Worm (Caenorhabditis elegans) whole organism, L4 larva: Measurements from ENCODE around the gene plx-2.

Experiments
- F10B5.3 ChIP-seq: sonication (generic microtip); optimal IDR thresholded peaks from 2 replicates; lab custom pipeline; 2016; ENCODE audit warnings: mild to moderate bottlenecking, missing genetic modification characterization, missing compliant biosample characterization
- F26F4.8 ChIP-seq: fragments of 200-800 bp; sonication (Bioruptor generic); conservative IDR thresholded peaks from 2 replicates; pipeline ENCODE4 v1.3.6; 2022; ENCODE audit warnings: missing genetic modification characterization, missing compliant biosample characterization
- F37D6.2 ChIP-seq: sonication (generic microtip); optimal IDR thresholded peaks from 2 replicates; lab custom pipeline; 2016; ENCODE audit warnings: mild to moderate bottlenecking, missing genetic modification characterization, missing compliant biosample characterization
- R02D3.7 ChIP-seq: fragments of 150-350 bp; sonication (generic microtip); optimal IDR thresholded peaks from 3 replicates; lab custom pipeline; 2014; ENCODE audit warnings: missing biosample characterization, missing genetic modification characterization
- Y5F2A.4 ChIP-seq: fragments of 200-800 bp; sonication (Bioruptor generic); optimal IDR thresholded peaks from 2 replicates; lab custom pipeline; 2018; ENCODE audit warnings: mild to moderate bottlenecking, missing genetic modification characterization, missing compliant biosample characterization
- Y75B8A.6 ChIP-seq: fragments of 200-800 bp; sonication (Bioruptor generic); IDR thresholded peaks from 2 replicates; pipeline ENCODE4 v1.3.6; 2022; ENCODE audit warnings: missing genetic modification reagents, missing genetic modification characterization, missing compliant biosample characterization
- ZK337.2 ChIP-seq: fragments of 200-800 bp; sonication (Bioruptor generic); IDR thresholded peaks from 2 replicates; pipeline ENCODE4 v1.3.6; 2022; ENCODE audit warnings: missing genetic modification reagents, missing genetic modification characterization, missing compliant biosample characterization
- ZK546.5 ChIP-seq, 2 experiments: sonication (generic microtip); optimal IDR thresholded peaks; 2 replicates each; lab custom pipeline; 2017; ENCODE audit warnings: missing biosample characterization in 2 of 2, missing genetic modification characterization in 2 of 2
- aha-1 ChIP-seq: fragments of 150-350 bp; peaks from one replicate; lab custom pipeline; 2014; ENCODE audit warnings: missing biosample characterization, missing genetic modification characterization
- arid-1 ChIP-seq: fragments of 200-800 bp; sonication (Bioruptor generic); conservative IDR thresholded peaks from 2 replicates; pipeline ENCODE4 v1.3.6; 2022; ENCODE audit warnings: missing genetic modification reagents, missing genetic modification characterization, missing compliant biosample characterization
- attf-4 ChIP-seq: sonication (generic microtip); optimal IDR thresholded peaks from 3 replicates; lab custom pipeline; 2017; ENCODE audit warnings: missing biosample characterization, missing genetic modification characterization
- ceh-28 ChIP-seq: fragments of 150-350 bp; optimal IDR thresholded peaks from 2 replicates; lab custom pipeline; 2014; ENCODE audit warnings: missing biosample characterization, missing genetic modification reagents, missing genetic modification characterization
- ceh-32 ChIP-seq: sonication (generic microtip); optimal IDR thresholded peaks from 2 replicates; lab custom pipeline; 2016; ENCODE audit warnings: mild to moderate bottlenecking, missing genetic modification characterization, missing compliant biosample characterization; ENCODE audit not compliant: poor library complexity
- ceh-62 ChIP-seq: sonication (generic microtip); optimal IDR thresholded peaks from 2 replicates; lab custom pipeline; 2017; ENCODE audit warnings: missing biosample characterization, missing genetic modification characterization
- daf-16 ChIP-seq, 3 experiments: sonication (generic microtip); optimal IDR thresholded peaks; 2 replicates each; lab custom pipeline; 2016 to 2017; ENCODE audit warnings: missing genetic modification characterization in 3 of 3, missing genetic modification reagents in 3 of 3, mild to moderate bottlenecking in 2 of 3, missing compliant biosample characterization in 2 of 3, missing biosample characterization in 1 of 3, moderate library complexity in 1 of 3
- daf-8 ChIP-seq: fragments of 200-800 bp; sonication (Bioruptor generic); IDR thresholded peaks from 2 replicates; pipeline ENCODE4 v1.3.6; 2022; ENCODE audit warnings: missing genetic modification characterization, missing compliant biosample characterization
- dmd-6 ChIP-seq: fragments of 200-800 bp; sonication (Bioruptor generic); IDR thresholded peaks from 2 replicates; pipeline ENCODE4 v1.3.6; 2022; ENCODE audit warnings: missing genetic modification reagents, missing genetic modification characterization, missing compliant biosample characterization
- dmd-8 ChIP-seq: fragments of 200-800 bp; sonication (Bioruptor generic); IDR thresholded peaks from 2 replicates; pipeline ENCODE4 v1.3.6; 2022; ENCODE audit warnings: missing genetic modification characterization, missing compliant biosample characterization
- dpl-1 ChIP-seq: fragments of 150-350 bp; optimal IDR thresholded peaks from 2 replicates; lab custom pipeline; 2014; ENCODE audit warnings: missing biosample characterization, missing genetic modification reagents, missing genetic modification characterization
- duxl-1 ChIP-seq: sonication (generic microtip); optimal IDR thresholded peaks from 2 replicates; lab custom pipeline; 2016; ENCODE audit warnings: mild to moderate bottlenecking, missing genetic modification characterization, moderate library complexity, missing compliant biosample characterization; ENCODE audit not compliant: poor library complexity
- egl-43 ChIP-seq: fragments of 200-800 bp; sonication (Bioruptor generic); IDR thresholded peaks from 2 replicates; pipeline ENCODE4 v1.3.6; 2022; ENCODE audit warnings: missing genetic modification reagents, missing genetic modification characterization, missing compliant biosample characterization
- fos-1 ChIP-seq: fragments of 150-350 bp; optimal IDR thresholded peaks from 2 replicates; lab custom pipeline; 2014; ENCODE audit warnings: missing biosample characterization, missing genetic modification characterization
- hif-1 ChIP-seq, 2 experiments: sonication (generic microtip); optimal IDR thresholded peaks; 2 replicates each; lab custom pipeline; 2016 to 2017; ENCODE audit warnings: missing compliant biosample characterization in 2 of 2, missing genetic modification characterization in 2 of 2, missing genetic modification reagents in 2 of 2, missing genotype in 2 of 2, mild to moderate bottlenecking in 1 of 2
- hlh-30 ChIP-seq: sonication (generic microtip); optimal IDR thresholded peaks from 2 replicates; lab custom pipeline; 2017; ENCODE audit warnings: antibody characterized with exemption, mild to moderate bottlenecking, missing genetic modification characterization, missing compliant biosample characterization; ENCODE audit not compliant: insufficient read depth
- jun-1 ChIP-seq: fragments of 150-350 bp; optimal IDR thresholded peaks from 2 replicates; lab custom pipeline; 2014; ENCODE audit warnings: missing biosample characterization, missing genetic modification reagents, missing genetic modification characterization
- lim-7 ChIP-seq: fragments of 200-800 bp; sonication (Bioruptor generic); IDR thresholded peaks from 2 replicates; pipeline ENCODE4 v1.3.6; 2022; ENCODE audit warnings: missing genetic modification characterization, missing compliant biosample characterization
- lin-1 ChIP-seq: fragments of 200-800 bp; sonication (Bioruptor generic); IDR thresholded peaks from 2 replicates; pipeline ENCODE4 v1.3.6; 2022; ENCODE audit warnings: missing genetic modification reagents, missing genetic modification characterization, missing compliant biosample characterization
- lin-15B ChIP-seq: fragments of 150-350 bp; sonication (generic microtip); optimal IDR thresholded peaks from 3 replicates; lab custom pipeline; 2014; ENCODE audit warnings: missing biosample characterization, missing genetic modification characterization
- lir-3 ChIP-seq: sonication (generic microtip); optimal IDR thresholded peaks from 2 replicates; lab custom pipeline; 2016; ENCODE audit warnings: mild to moderate bottlenecking, missing genetic modification characterization, missing compliant biosample characterization
- lsy-2 ChIP-seq, 2 experiments: fragments of 150-350 bp in 1 of 2; sonication (generic microtip) in 1 of 2; optimal IDR thresholded peaks; 2 replicates each; lab custom pipeline; 2014 to 2017; ENCODE audit warnings: missing biosample characterization in 2 of 2, missing genetic modification characterization in 2 of 2
- madf-5 ChIP-seq, 2 experiments: fragments of 200-800 bp; sonication (Bioruptor generic); IDR thresholded peaks; 2 replicates each; pipeline ENCODE4 v1.3.6; 2022; ENCODE audit warnings: missing compliant biosample characterization in 2 of 2, missing genetic modification characterization in 2 of 2
- mdl-1 ChIP-seq, 2 experiments: fragments of 150-350 bp in 1 of 2; sonication (generic microtip) in 1 of 2; optimal IDR thresholded peaks; 2 replicates each; lab custom pipeline; 2014 to 2017; ENCODE audit warnings: missing biosample characterization in 2 of 2, missing genetic modification characterization in 2 of 2
- mxl-2 ChIP-seq: fragments of 200-800 bp; sonication (Bioruptor generic); conservative IDR thresholded peaks from 2 replicates; pipeline ENCODE4 v1.3.6; 2022; ENCODE audit warnings: missing genetic modification reagents, missing genetic modification characterization, missing compliant biosample characterization
- nhr-10 ChIP-seq: fragments of 150-350 bp; optimal IDR thresholded peaks from 2 replicates; lab custom pipeline; 2014; ENCODE audit warnings: missing biosample characterization, missing genetic modification characterization
- nhr-111 ChIP-seq: fragments of 200-800 bp; sonication (Bioruptor generic); optimal IDR thresholded peaks from 2 replicates; lab custom pipeline; 2018; ENCODE audit warnings: mild to moderate bottlenecking, missing genetic modification characterization, missing compliant biosample characterization
- nhr-41 ChIP-seq: fragments of 200-800 bp; sonication (Bioruptor generic); IDR thresholded peaks from 2 replicates; pipeline ENCODE4 v1.3.6; 2022; ENCODE audit warnings: missing genetic modification reagents, missing genetic modification characterization, missing compliant biosample characterization
- nhr-42 ChIP-seq: fragments of 200-800 bp; sonication (Bioruptor generic); IDR thresholded peaks from 2 replicates; pipeline ENCODE4 v1.3.6; 2022; ENCODE audit warnings: missing genetic modification characterization, missing compliant biosample characterization
- nhr-48 ChIP-seq: sonication (generic microtip); optimal IDR thresholded peaks from 2 replicates; lab custom pipeline; 2016; ENCODE audit warnings: mild to moderate bottlenecking, missing genetic modification characterization, missing compliant biosample characterization
- nhr-6 ChIP-seq: fragments of 150-350 bp; optimal IDR thresholded peaks from 2 replicates; lab custom pipeline; 2014; ENCODE audit warnings: missing biosample characterization, missing genetic modification characterization
- pha-4 ChIP-seq, 2 experiments: fragments of 150-350 bp in 1 of 2; fragments of 200-800 bp in 1 of 2; sonication (Bioruptor generic) in 1 of 2; IDR thresholded peaks in 1 of 2; optimal IDR thresholded peaks in 1 of 2; 2 replicates each; pipeline versions ENCODE4 v1.3.6 to Lab custom; 2014 to 2022; ENCODE audit warnings: missing genetic modification characterization in 2 of 2, missing genetic modification reagents in 2 of 2, missing biosample characterization in 1 of 2, missing compliant biosample characterization in 1 of 2
- pqm-1 ChIP-seq: sonication (generic microtip); optimal IDR thresholded peaks from 2 replicates; lab custom pipeline; 2017; ENCODE audit warnings: missing biosample characterization, missing genetic modification characterization
- sdz-12 ChIP-seq: fragments of 200-800 bp; sonication (Bioruptor generic); optimal IDR thresholded peaks from 2 replicates; lab custom pipeline; 2018; ENCODE audit warnings: mild to moderate bottlenecking, missing genetic modification characterization, missing compliant biosample characterization
- skn-1 ChIP-seq: fragments of 150-350 bp; optimal IDR thresholded peaks from 2 replicates; lab custom pipeline; 2014; ENCODE audit warnings: missing biosample characterization, missing genetic modification characterization
- snpc-1.2 ChIP-seq: fragments of 200-800 bp; sonication (Bioruptor generic); IDR thresholded peaks from 2 replicates; pipeline ENCODE4 v1.3.6; 2022; ENCODE audit warnings: missing genetic modification reagents, missing genetic modification characterization, missing compliant biosample characterization
- spr-3 ChIP-seq: fragments of 200-800 bp; sonication (Bioruptor generic); optimal IDR thresholded peaks from 2 replicates; lab custom pipeline; 2018; ENCODE audit warnings: mild to moderate bottlenecking, missing genetic modification characterization, missing compliant biosample characterization
- tag-97 ChIP-seq: fragments of 200-800 bp; sonication (Bioruptor generic); IDR thresholded peaks from 2 replicates; pipeline ENCODE4 v1.3.6; 2022; ENCODE audit warnings: missing genetic modification characterization, missing compliant biosample characterization
- unc-39 ChIP-seq: sonication (generic microtip); optimal IDR thresholded peaks from 2 replicates; lab custom pipeline; 2017; ENCODE audit warnings: missing biosample characterization, missing genetic modification characterization
- unc-62 ChIP-seq, 3 experiments: fragments of 150-350 bp in 1 of 3; sonication (generic microtip); optimal IDR thresholded peaks in 2 of 3; peaks in 1 of 3; 1 replicate in 1 of 3; 2 replicates in 2 of 3; lab custom pipeline; 2014 to 2017; ENCODE audit warnings: missing biosample characterization in 3 of 3, missing genetic modification characterization in 3 of 3, missing genetic modification reagents in 3 of 3, missing genotype in 1 of 3
- ztf-7 ChIP-seq: fragments of 150-350 bp; optimal IDR thresholded peaks from 2 replicates; lab custom pipeline; 2014; ENCODE audit warnings: missing biosample characterization, missing genetic modification characterization

Gene plx-2

DNA sequence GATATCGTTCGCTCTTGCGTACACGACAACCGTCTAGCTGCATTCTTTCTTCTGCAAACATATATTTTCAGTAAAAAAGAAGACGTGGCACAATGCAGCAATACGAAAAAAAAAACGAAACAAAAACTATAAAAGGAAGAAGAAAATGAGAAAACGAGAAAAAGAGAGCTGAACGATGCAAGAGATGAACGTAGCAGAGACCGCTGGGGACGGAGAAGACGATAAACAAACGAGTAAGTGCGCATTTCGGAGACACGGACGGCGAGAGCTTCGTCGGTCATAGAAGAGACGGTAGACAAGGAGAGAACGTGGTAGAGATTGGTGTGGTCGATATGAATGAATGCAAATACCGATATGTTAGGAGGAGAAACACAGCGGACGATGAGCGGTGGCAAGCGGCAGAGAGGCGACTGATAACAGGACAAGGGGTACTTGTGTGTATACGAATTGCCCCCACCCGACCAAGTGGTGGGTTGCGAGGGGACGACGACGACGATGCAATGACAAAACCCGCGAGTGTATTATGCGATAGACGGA, 13.3 kb upstream of the plx-2 start, which contains the start of gene K04B12.2 (continued):
- TF ChIP-seq lin-1 (GFP tag; lab: Robert Waterston, UW), result peak; percentile 71
- TF ChIP-seq fos-1 (tag; lab: Kevin White, UChicago), result no peak
- no peak for TF ChIP-seq duxl-1 (tag; lab: Kevin White, UChicago)
- no peak for TF ChIP-seq F37D6.2 (tag; lab: Kevin White, UChicago)
- TF ChIP-seq nhr-48 (tag; lab: Kevin White, UChicago), result peak; percentile 51
- TF ChIP-seq dmd-6 (GFP tag; lab: Robert Waterston, UW), result peak; percentile 81
- TF ChIP-seq hif-1 (tag; optimal IDR thresholded peaks at IDR 0.05; lab: Kevin White, UChicago), result peak in 1 of 2 experiments; percentile 48
- no peak for TF ChIP-seq unc-39 (tag; lab: Kevin White, UChicago)
- no peak for TF ChIP-seq ceh-32
- TF ChIP-seq arid-1, result peak; percentile 37; the same call in 1 of the 2 replicates
- no peak for TF ChIP-seq Y75B8A.6
- no peak for TF ChIP-seq daf-8 (GFP tag; lab: Robert Waterston, UW)
- no peak for TF ChIP-seq lir-3
- TF ChIP-seq unc-62 (GFP tag; optimal IDR thresholded peaks at IDR 0.05 in 1 of 2; lab: Kevin White, UChicago), result peak in 1 of 2 experiments; percentile 51
- TF ChIP-seq unc-62 (tag; optimal IDR thresholded peaks at IDR 0.05; lab: Kevin White, UChicago), result no peak
- peak; percentile 60 for TF ChIP-seq hlh-30
- TF ChIP-seq Y5F2A.4 (GFP tag; lab: Kevin White, UChicago), result no peak
- no peak for TF ChIP-seq lim-7 (GFP tag; lab: Robert Waterston, UW)
- TF ChIP-seq spr-3, result no peak
- no peak for TF ChIP-seq ceh-62
- TF ChIP-seq mdl-1 (tag; optimal IDR thresholded peaks at IDR 0.05; lab: Kevin White, UChicago), result peak; percentile 36 to 76
- peak; percentile 55 for TF ChIP-seq nhr-10 (tag; lab: Kevin White, UChicago)
- TF ChIP-seq egl-43 (GFP tag; lab: Robert Waterston, UW), result peak; percentile 63; the same call in 1 of the 2 replicates
- peak; percentile 84 for TF ChIP-seq nhr-6 (tag; lab: Kevin White, UChicago)
- TF ChIP-seq ZK337.2 (GFP tag; lab: Robert Waterston, UW), result no peak
- TF ChIP-seq lin-15B (tag; lab: Kevin White, UChicago), result no peak
- no peak for TF ChIP-seq R02D3.7 (tag; lab: Kevin White, UChicago)
- TF ChIP-seq snpc-1.2, result no peak
- peak; percentile 31 for TF ChIP-seq jun-1 (tag; lab: Kevin White, UChicago)
- no peak for TF ChIP-seq mxl-2 (GFP tag; lab: Robert Waterston, UW)
- TF ChIP-seq pha-4 (GFP tag; IDR thresholded peaks at IDR 0.05; lab: Robert Waterston, UW), result no peak
- TF ChIP-seq pha-4 (tag; optimal IDR thresholded peaks at IDR 0.05; lab: Kevin White, UChicago), result peak; percentile 19
- no peak for TF ChIP-seq skn-1
- TF ChIP-seq daf-16 (GFP tag; optimal IDR thresholded peaks at IDR 0.05; lab: Kevin White, UChicago), result peak; percentile 16 to 62
- TF ChIP-seq daf-16 (tag; optimal IDR thresholded peaks at IDR 0.05; lab: Kevin White, UChicago), result peak; percentile 90
- no peak for TF ChIP-seq madf-5 (GFP tag; IDR thresholded peaks at IDR 0.05; lab: Robert Waterston, UW)
- no peak for TF ChIP-seq nhr-111 (GFP tag; lab: Kevin White, UChicago)
- peak; percentile 60 for TF ChIP-seq dpl-1
- no peak for TF ChIP-seq attf-4
- TF ChIP-seq nhr-42, result peak; percentile 58; the same call in 1 of the 2 replicates
- TF ChIP-seq nhr-41 (GFP tag; lab: Robert Waterston, UW), result 0 out of 2 replicates have a peak, but pooled peaks have one; percentile 41
- no peak for TF ChIP-seq sdz-12 (GFP tag; lab: Kevin White, UChicago)
- TF ChIP-seq F26F4.8, result no peak
- no peak for TF ChIP-seq F10B5.3 (tag; lab: Kevin White, UChicago)
- peak; percentile 84 for TF ChIP-seq aha-1
- TF ChIP-seq lsy-2 (tag; optimal IDR thresholded peaks at IDR 0.05; lab: Kevin White, UChicago), result peak; percentile 41 to 67
- no peak for TF ChIP-seq ceh-28 (tag; lab: Kevin White, UChicago)
- no peak for TF ChIP-seq tag-97 (GFP tag; lab: Robert Waterston, UW)
- TF ChIP-seq pqm-1 (tag; lab: Kevin White, UChicago), result peak; percentile 59
- peak; percentile 60 for TF ChIP-seq ztf-7
- no peak for TF ChIP-seq dmd-8 (GFP tag; lab: Robert Waterston, UW)
- TF ChIP-seq ZK546.5 (tag; optimal IDR thresholded peaks at IDR 0.05; lab: Kevin White, UChicago), result no peak
